Worm (Caenorhabditis elegans) whole organism, L2 larva: ENCODE data around the gene F59B10.4.

Source experiments
- C34F6.9 ChIP-seq: fragments of 150-350 bp; optimal IDR thresholded peaks from 2 replicates; lab custom pipeline; 2014; ENCODE audit warnings: missing biosample characterization, missing genetic modification characterization
- F13H6.1 ChIP-seq: sonication (generic microtip); optimal IDR thresholded peaks from 2 replicates; lab custom pipeline; 2016; ENCODE audit warnings: missing genetic modification characterization, missing compliant biosample characterization
- R02D3.7 ChIP-seq: fragments of 150-350 bp; optimal IDR thresholded peaks from 2 replicates; lab custom pipeline; 2014; ENCODE audit warnings: missing biosample characterization, missing genetic modification characterization
- Y55F3AM.14 ChIP-seq: fragments of 200-800 bp; sonication (Bioruptor generic); optimal IDR thresholded peaks from 2 replicates; lab custom pipeline; 2018; ENCODE audit warnings: mild to moderate bottlenecking, missing genetic modification characterization, missing compliant biosample characterization
- ZK546.5 ChIP-seq: sonication (generic microtip); optimal IDR thresholded peaks from 2 replicates; lab custom pipeline; 2017; ENCODE audit warnings: missing biosample characterization, missing genetic modification characterization
- aly-2 ChIP-seq: fragments of 150-350 bp; optimal IDR thresholded peaks from 2 replicates; lab custom pipeline; 2014; ENCODE audit warnings: missing biosample characterization, missing genetic modification characterization
- ama-1 ChIP-seq: fragments of 150-350 bp; optimal IDR thresholded peaks from 2 replicates; lab custom pipeline; 2018; ENCODE audit warnings: inconsistent platforms
- blmp-1 ChIP-seq: sonication (generic microtip); optimal IDR thresholded peaks from 2 replicates; lab custom pipeline; 2017; ENCODE audit warnings: missing genetic modification characterization, mild to moderate bottlenecking, missing compliant biosample characterization, antibody characterized with exemption, moderate library complexity; ENCODE audit not compliant: insufficient read depth
- ceh-82 ChIP-seq: fragments of 150-350 bp; optimal IDR thresholded peaks from 2 replicates; lab custom pipeline; 2014; ENCODE audit warnings: missing biosample characterization, missing genetic modification characterization
- crh-2 ChIP-seq: sonication (generic microtip); optimal IDR thresholded peaks from 2 replicates; lab custom pipeline; 2017; ENCODE audit warnings: missing biosample characterization, missing genetic modification characterization
- dmd-4 ChIP-seq: sonication (generic microtip); optimal IDR thresholded peaks from 2 replicates; lab custom pipeline; 2017; ENCODE audit warnings: missing biosample characterization, missing genetic modification characterization
- egl-27 ChIP-seq: sonication (generic microtip); optimal IDR thresholded peaks from 3 replicates; lab custom pipeline; 2017; ENCODE audit warnings: missing biosample characterization, missing genetic modification reagents, missing genetic modification characterization
- elt-1 ChIP-seq: fragments of 150-350 bp; optimal IDR thresholded peaks from 2 replicates; lab custom pipeline; 2014; ENCODE audit warnings: missing biosample characterization, missing genetic modification characterization
- fos-1 ChIP-seq: fragments of 150-350 bp; optimal IDR thresholded peaks from 2 replicates; lab custom pipeline; 2014; ENCODE audit warnings: missing biosample characterization, missing genetic modification characterization
- gmeb-1 ChIP-seq: fragments of 150-350 bp; optimal IDR thresholded peaks from 2 replicates; lab custom pipeline; 2014; ENCODE audit warnings: missing biosample characterization, missing genetic modification characterization
- lin-11 ChIP-seq: fragments of 150-350 bp; sonication (generic microtip); optimal IDR thresholded peaks from 2 replicates; lab custom pipeline; 2014; ENCODE audit warnings: missing biosample characterization, missing genetic modification characterization, inconsistent platforms, mixed read lengths
- lin-13 ChIP-seq: fragments of 150-350 bp; optimal IDR thresholded peaks from 2 replicates; lab custom pipeline; 2014; ENCODE audit warnings: missing biosample characterization, missing genetic modification reagents, missing genetic modification characterization
- lin-39 ChIP-seq: fragments of 150-350 bp; optimal IDR thresholded peaks from 2 replicates; lab custom pipeline; 2014; ENCODE audit warnings: missing biosample characterization, missing genetic modification reagents, missing genetic modification characterization
- lsy-2 ChIP-seq, 2 experiments: fragments of 150-350 bp in 1 of 2; sonication (generic microtip) in 1 of 2; optimal IDR thresholded peaks; 2 replicates each; lab custom pipeline; 2014 to 2017; ENCODE audit warnings: missing biosample characterization in 2 of 2, missing genetic modification characterization in 2 of 2
- mab-5 ChIP-seq: fragments of 150-350 bp; optimal IDR thresholded peaks from 2 replicates; lab custom pipeline; 2014; ENCODE audit warnings: missing biosample characterization, missing genetic modification characterization
- mbf-1 ChIP-seq: sonication (generic microtip); optimal IDR thresholded peaks from 2 replicates; lab custom pipeline; 2017; ENCODE audit warnings: missing biosample characterization, missing genetic modification characterization
- mdl-1 ChIP-seq, 2 experiments: fragments of 150-350 bp in 1 of 2; sonication (generic microtip) in 1 of 2; optimal IDR thresholded peaks; 2 replicates each; lab custom pipeline; 2017; ENCODE audit warnings: missing biosample characterization in 2 of 2, missing genetic modification characterization in 2 of 2
- nhr-10 ChIP-seq: sonication (generic microtip); optimal IDR thresholded peaks from 2 replicates; lab custom pipeline; 2017; ENCODE audit warnings: missing biosample characterization, missing genetic modification characterization
- nhr-11 ChIP-seq: fragments of 150-350 bp; optimal IDR thresholded peaks from 2 replicates; lab custom pipeline; 2014; ENCODE audit warnings: missing biosample characterization, missing genetic modification characterization
- nhr-129 ChIP-seq: fragments of 150-350 bp; optimal IDR thresholded peaks from 2 replicates; lab custom pipeline; 2014; ENCODE audit warnings: missing biosample characterization, missing genetic modification characterization
- nhr-237 ChIP-seq: fragments of 150-350 bp; optimal IDR thresholded peaks from 2 replicates; lab custom pipeline; 2014; ENCODE audit warnings: missing biosample characterization, missing genetic modification characterization
- nhr-25 ChIP-seq: fragments of 150-350 bp; sonication (generic microtip); optimal IDR thresholded peaks from 3 replicates; lab custom pipeline; 2014; ENCODE audit warnings: missing biosample characterization, missing genetic modification characterization
- nhr-6 ChIP-seq: fragments of 150-350 bp; optimal IDR thresholded peaks from 2 replicates; lab custom pipeline; 2014; ENCODE audit warnings: missing biosample characterization, missing genetic modification characterization
- nhr-77 ChIP-seq: fragments of 150-350 bp; optimal IDR thresholded peaks from 2 replicates; lab custom pipeline; 2014; ENCODE audit warnings: missing biosample characterization, missing genetic modification characterization
- peb-1 ChIP-seq: fragments of 150-350 bp; optimal IDR thresholded peaks from 2 replicates; lab custom pipeline; 2014; ENCODE audit warnings: missing biosample characterization, missing genetic modification characterization
- sem-4 ChIP-seq: fragments of 150-350 bp; optimal IDR thresholded peaks from 2 replicates; lab custom pipeline; 2014; ENCODE audit warnings: missing biosample characterization, missing genetic modification reagents, missing genetic modification characterization
- skn-1 ChIP-seq: sonication (generic microtip); optimal IDR thresholded peaks from 2 replicates; lab custom pipeline; 2017; ENCODE audit warnings: missing biosample characterization, missing genetic modification characterization
- sma-3 ChIP-seq: sonication (generic microtip); optimal IDR thresholded peaks from 2 replicates; lab custom pipeline; 2016; ENCODE audit warnings: missing genetic modification reagents, missing genetic modification characterization, missing compliant biosample characterization
- sma-9 ChIP-seq, 2 experiments: fragments of 150-350 bp in 1 of 2; sonication (generic microtip) in 1 of 2; optimal IDR thresholded peaks; 2 replicates each; lab custom pipeline; 2014 to 2016; ENCODE audit warnings: missing genetic modification characterization in 2 of 2, mild to moderate bottlenecking in 1 of 2, missing biosample characterization in 1 of 2, missing compliant biosample characterization in 1 of 2, missing genetic modification reagents in 1 of 2, moderate library complexity in 1 of 2
- snpc-4 ChIP-seq: fragments of 150-350 bp; optimal IDR thresholded peaks from 2 replicates; lab custom pipeline; 2014; ENCODE audit warnings: missing biosample characterization, missing genetic modification characterization
- unc-39 ChIP-seq: fragments of 150-350 bp; optimal IDR thresholded peaks from 2 replicates; lab custom pipeline; 2014; ENCODE audit warnings: missing biosample characterization, missing genetic modification characterization
- unc-55 ChIP-seq: fragments of 150-350 bp; sonication (generic microtip); optimal IDR thresholded peaks from 3 replicates; lab custom pipeline; 2014; ENCODE audit warnings: missing biosample characterization, missing genetic modification reagents, missing genetic modification characterization
- zag-1 ChIP-seq: fragments of 150-350 bp; optimal IDR thresholded peaks from 2 replicates; lab custom pipeline; 2014; ENCODE audit warnings: missing biosample characterization, missing genetic modification characterization
- ztf-1 ChIP-seq: fragments of 200-800 bp; sonication (Bioruptor generic); conservative IDR thresholded peaks from 2 replicates; pipeline ENCODE4 v1.3.6; 2022; ENCODE audit warnings: missing genetic modification characterization, missing compliant biosample characterization
- ztf-11 ChIP-seq: sonication (generic microtip); optimal IDR thresholded peaks from 2 replicates; lab custom pipeline; 2017; ENCODE audit warnings: missing biosample characterization, missing genetic modification characterization

F59B10.4 gene

DNA sequence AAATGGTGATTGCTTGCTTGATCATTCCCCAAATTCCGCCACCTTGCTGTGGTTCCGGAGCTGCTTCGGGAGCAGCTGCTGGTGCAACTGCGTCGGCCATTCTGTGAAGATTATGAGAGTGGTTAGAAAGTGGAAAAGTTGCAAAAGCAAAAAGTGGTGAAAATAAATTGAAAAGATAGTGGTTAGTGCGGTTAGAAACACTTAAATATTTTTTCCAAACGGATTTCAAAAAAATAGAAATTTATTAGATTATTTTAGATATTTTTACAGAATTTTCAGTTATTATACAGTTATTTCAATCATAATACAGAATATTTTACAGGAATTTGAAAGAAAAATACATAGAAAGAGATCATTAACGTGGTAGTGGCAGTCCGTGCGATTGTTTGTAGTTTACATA, 18.7 kb upstream of the F59B10.4 start, which contains the start of gene R166.2:
R166.2 (minus strand) TSS at position 101 of the 400 bp plus-strand sequence.
- no peak for TF ChIP-seq lin-13
- no peak for TF ChIP-seq nhr-237 (tag; lab: Kevin White, UChicago)
- TF ChIP-seq sma-3 (GFP tag; lab: Kevin White, UChicago) = no peak
- no peak for TF ChIP-seq mab-5
- TF ChIP-seq sem-4 (tag; lab: Kevin White, UChicago) = no peak
- no peak for TF ChIP-seq egl-27
- TF ChIP-seq blmp-1 (tag; lab: Kevin White, UChicago) = no peak
- no peak for TF ChIP-seq ztf-1 (GFP tag; lab: Robert Waterston, UW)
- no peak for TF ChIP-seq skn-1 (tag; lab: Kevin White, UChicago)
- TF ChIP-seq lin-11 (tag; lab: Kevin White, UChicago) = no peak
- no peak for TF ChIP-seq gmeb-1
- no peak for TF ChIP-seq zag-1
- TF ChIP-seq nhr-6 (tag; lab: Kevin White, UChicago) = no peak
- TF ChIP-seq nhr-11 (tag; lab: Kevin White, UChicago) = no peak
- TF ChIP-seq, all 48 proteins: peak for 0

ce11 chrII:10533985-10534384, 15.1 kb upstream of the F59B10.4 start:
- TF ChIP-seq Y55F3AM.14 (GFP tag; lab: Kevin White, UChicago) = no peak
- no peak for TF ChIP-seq lsy-2 (tag; optimal IDR thresholded peaks at IDR 0.05; lab: Kevin White, UChicago)
- no peak for TF ChIP-seq sma-9 (GFP tag; optimal IDR thresholded peaks at IDR 0.05; lab: Kevin White, UChicago)
- no peak for TF ChIP-seq sma-9 (tag; optimal IDR thresholded peaks at IDR 0.05; lab: Kevin White, UChicago)
- no peak for TF ChIP-seq sem-4 (tag; lab: Kevin White, UChicago)
- no peak for TF ChIP-seq lin-39 (tag; lab: Kevin White, UChicago)
- TF ChIP-seq unc-39 = no peak
- TF ChIP-seq fos-1 (tag; lab: Kevin White, UChicago) = no peak
- no peak for TF ChIP-seq ztf-11 (tag; lab: Kevin White, UChicago)
- no peak for TF ChIP-seq peb-1 (tag; lab: Kevin White, UChicago)

DNA sequence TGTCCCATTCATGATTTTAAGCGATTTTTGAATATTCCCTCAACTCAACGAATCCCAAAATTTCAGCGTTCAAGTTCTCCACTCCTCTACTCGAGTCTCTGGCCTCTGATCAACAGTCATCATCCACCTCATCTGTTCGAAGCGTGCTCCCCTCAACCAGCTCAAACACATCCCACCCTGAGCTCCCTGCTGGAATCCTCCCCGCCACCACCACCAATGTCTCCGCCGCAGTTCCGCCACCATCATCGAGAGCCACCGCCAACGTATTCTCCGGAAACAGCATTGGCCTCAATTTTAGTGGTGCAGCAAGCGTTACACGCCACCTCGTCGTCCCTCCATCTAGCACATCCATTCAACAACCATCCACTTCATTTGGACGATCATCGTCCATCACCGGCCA, 12.7 kb upstream of the F59B10.4 start:
- TF ChIP-seq ztf-1 (GFP tag; lab: Robert Waterston, UW) = no peak
- no peak for TF ChIP-seq dmd-4 (tag; lab: Kevin White, UChicago)
- TF ChIP-seq lin-11 (tag; lab: Kevin White, UChicago) = no peak
- TF ChIP-seq F13H6.1 (tag; lab: Kevin White, UChicago) = no peak
- no peak for TF ChIP-seq ZK546.5 (tag; lab: Kevin White, UChicago)
- no peak for TF ChIP-seq unc-55 (GFP tag; lab: Kevin White, UChicago)
- TF ChIP-seq ama-1 (lab: Kevin White, UChicago) = no peak
- no peak for TF ChIP-seq sma-3 (GFP tag; lab: Kevin White, UChicago)
- no peak for TF ChIP-seq peb-1 (tag; lab: Kevin White, UChicago)
- no peak for TF ChIP-seq crh-2
- TF ChIP-seq snpc-4 (tag; lab: Kevin White, UChicago) = no peak
- TF ChIP-seq nhr-25 (tag; lab: Kevin White, UChicago) = no peak
- TF ChIP-seq nhr-11 (tag; lab: Kevin White, UChicago) = no peak
- no peak for TF ChIP-seq lin-39 (tag; lab: Kevin White, UChicago)
- TF ChIP-seq mdl-1 (tag; optimal IDR thresholded peaks at IDR 0.05; lab: Kevin White, UChicago) = no peak

- TF ChIP-seq ceh-82 (tag; lab: Kevin White, UChicago) = no peak
- no peak for TF ChIP-seq dmd-4 (tag; lab: Kevin White, UChicago)
- TF ChIP-seq elt-1 (tag; lab: Kevin White, UChicago) = no peak
- no peak for TF ChIP-seq C34F6.9 (tag; lab: Kevin White, UChicago)
- no peak for TF ChIP-seq nhr-25 (tag; lab: Kevin White, UChicago)
- TF ChIP-seq crh-2 = no peak
- TF ChIP-seq mbf-1 (tag; lab: Kevin White, UChicago) = no peak
- TF ChIP-seq nhr-10 = no peak
- TF ChIP-seq lin-39 (tag; lab: Kevin White, UChicago) = no peak
- TF ChIP-seq sma-3 (GFP tag; lab: Kevin White, UChicago) = no peak
- TF ChIP-seq nhr-129 (tag; lab: Kevin White, UChicago) = no peak
- TF ChIP-seq nhr-77 (tag; lab: Kevin White, UChicago) = no peak
- TF ChIP-seq ZK546.5 (tag; lab: Kevin White, UChicago) = no peak
- TF ChIP-seq sem-4 (tag; lab: Kevin White, UChicago) = no peak
- TF ChIP-seq R02D3.7 (tag; lab: Kevin White, UChicago) = no peak
- no peak for TF ChIP-seq aly-2 (tag; lab: Kevin White, UChicago)
- no peak for TF ChIP-seq skn-1 (tag; lab: Kevin White, UChicago)
- TF ChIP-seq peb-1 (tag; lab: Kevin White, UChicago) = no peak
These were observed 12.0 kb upstream of the F59B10.4 start for ce11 chrII:10530907-10531306.
